Fruit fly (Drosophila melanogaster) whole organism, embryonic: ENCODE results near the gene Ide.

Experiments
- Atf-2 ChIP-seq: fragments of 200-800 bp; sonication (Bioruptor generic); optimal IDR thresholded peaks from 2 replicates; lab custom pipeline; 2016; ENCODE audit warnings: missing biosample characterization, missing genetic modification characterization
- Atf3 ChIP-seq: fragments of 200-800 bp; sonication (Bioruptor generic); optimal IDR thresholded peaks from 3 replicates; lab custom pipeline; 2016; ENCODE audit warnings: missing biosample characterization, missing genetic modification characterization
- B-H2 ChIP-seq: fragments of 200-800 bp; sonication (Bioruptor generic); optimal IDR thresholded peaks from 2 replicates; lab custom pipeline; 2018; ENCODE audit warnings: missing biosample characterization, mild to moderate bottlenecking, missing genetic modification characterization
- CG10959 ChIP-seq: fragments of 200-800 bp; sonication (Bioruptor generic); IDR thresholded peaks from 2 replicates; pipeline ENCODE4 v1.3.6; 2022; ENCODE audit warnings: missing biosample characterization, missing genetic modification characterization
- CG11093 ChIP-seq: fragments of 200-800 bp; sonication (Bioruptor generic); IDR thresholded peaks from 3 replicates; pipeline ENCODE4 v1.3.6; 2022; ENCODE audit warnings: missing biosample characterization, missing genetic modification characterization
- CG12391 ChIP-seq: fragments of 200-800 bp; sonication (Bioruptor generic); optimal IDR thresholded peaks from 3 replicates; lab custom pipeline; 2018; ENCODE audit warnings: missing biosample characterization, mild to moderate bottlenecking, missing genetic modification characterization, moderate library complexity
- CG13123 ChIP-seq: fragments of 200-800 bp; sonication (Bioruptor generic); optimal IDR thresholded peaks from 2 replicates; lab custom pipeline; 2016; ENCODE audit warnings: missing biosample characterization, missing genetic modification characterization
- CG14965 ChIP-seq: fragments of 200-800 bp; sonication (Bioruptor generic); optimal IDR thresholded peaks from 2 replicates; lab custom pipeline; 2016; ENCODE audit warnings: missing biosample characterization, missing genetic modification characterization, borderline replicate concordance
- CG1647 ChIP-seq: fragments of 200-800 bp; sonication (Bioruptor generic); optimal IDR thresholded peaks from 3 replicates; lab custom pipeline; 2016; ENCODE audit warnings: missing biosample characterization, missing genetic modification characterization
- CG17186 ChIP-seq: fragments of 200-800 bp; sonication (Bioruptor generic); optimal IDR thresholded peaks from 3 replicates; lab custom pipeline; 2017; ENCODE audit warnings: missing biosample characterization, missing genetic modification reagents, missing genetic modification characterization
- CG2678 ChIP-seq: fragments of 200-800 bp; sonication (Bioruptor generic); optimal IDR thresholded peaks from 3 replicates; lab custom pipeline; 2019; ENCODE audit warnings: missing biosample characterization, mild to moderate bottlenecking, missing genetic modification characterization, moderate library complexity
- CG32532 ChIP-seq: fragments of 200-800 bp; sonication (Bioruptor generic); IDR thresholded peaks from 2 replicates; pipeline ENCODE4 v1.3.6; 2022; ENCODE audit warnings: missing biosample characterization, missing genetic modification characterization
- CG33213 ChIP-seq: fragments of 200-800 bp; sonication (Bioruptor generic); optimal IDR thresholded peaks from 3 replicates; lab custom pipeline; 2016; ENCODE audit warnings: missing biosample characterization, missing genetic modification characterization
- CG4282 ChIP-seq: fragments of 200-800 bp; sonication (Bioruptor generic); optimal IDR thresholded peaks from 2 replicates; lab custom pipeline; 2016; ENCODE audit warnings: missing biosample characterization, missing genetic modification characterization
- CG43689 ChIP-seq: fragments of 200-800 bp; sonication (Bioruptor generic); IDR thresholded peaks from 2 replicates; pipeline ENCODE4 v1.3.6; 2022; ENCODE audit warnings: missing biosample characterization, missing genetic modification characterization
- CG5180 ChIP-seq: fragments of 200-800 bp; sonication (Bioruptor generic); optimal IDR thresholded peaks from 3 replicates; lab custom pipeline; 2017; ENCODE audit warnings: missing biosample characterization, missing genetic modification characterization, mild to moderate bottlenecking, moderate library complexity, missing genetic modification reagents
- CG7556 ChIP-seq: fragments of 200-800 bp; sonication (Bioruptor generic); optimal IDR thresholded peaks from 2 replicates; lab custom pipeline; 2017; ENCODE audit warnings: missing biosample characterization, mild to moderate bottlenecking, missing genetic modification characterization
- CG7786 ChIP-seq: fragments of 200-800 bp; sonication (Bioruptor generic); optimal IDR thresholded peaks from 2 replicates; lab custom pipeline; 2016; ENCODE audit warnings: missing biosample characterization, missing genetic modification characterization
- CG7928 ChIP-seq: fragments of 200-800 bp; sonication (Bioruptor generic); optimal IDR thresholded peaks from 2 replicates; lab custom pipeline; 2017; ENCODE audit warnings: missing biosample characterization, mild to moderate bottlenecking, missing genetic modification characterization
- Chrac-16 ChIP-seq: fragments of 200-800 bp; sonication (Bioruptor generic); optimal IDR thresholded peaks from 3 replicates; lab custom pipeline; 2016; ENCODE audit warnings: missing biosample characterization, missing genetic modification characterization
- Dip2 ChIP-seq: fragments of 200-800 bp; sonication (Bioruptor generic); IDR thresholded peaks from 2 replicates; pipeline ENCODE4 v1.3.6; 2022; ENCODE audit warnings: missing biosample characterization, missing genetic modification characterization
- Dip3 ChIP-seq: fragments of 200-800 bp; sonication (Bioruptor generic); optimal IDR thresholded peaks from 3 replicates; lab custom pipeline; 2016; ENCODE audit warnings: missing biosample characterization, missing genetic modification characterization
- Hey ChIP-seq: fragments of 200-800 bp; sonication (Bioruptor generic); optimal IDR thresholded peaks from 3 replicates; lab custom pipeline; 2018; ENCODE audit warnings: missing biosample characterization, mild to moderate bottlenecking, missing genetic modification characterization
- Jarid2 ChIP-seq: fragments of 200-800 bp; sonication (Bioruptor generic); optimal IDR thresholded peaks from 3 replicates; lab custom pipeline; 2017; ENCODE audit warnings: mild to moderate bottlenecking, missing biosample characterization, missing genetic modification reagents, missing genetic modification characterization
- Mes4 ChIP-seq: fragments of 200-800 bp; sonication (Bioruptor generic); optimal IDR thresholded peaks from 2 replicates; lab custom pipeline; 2016; ENCODE audit warnings: missing biosample characterization, missing genetic modification characterization
- NC2α ChIP-seq: fragments of 200-800 bp; sonication (Bioruptor generic); optimal IDR thresholded peaks from 2 replicates; lab custom pipeline; 2016; ENCODE audit warnings: missing biosample characterization, missing genetic modification characterization
- Nf-YA ChIP-seq: fragments of 200-800 bp; sonication (Bioruptor generic); IDR thresholded peaks from 2 replicates; pipeline ENCODE4 v1.3.6; 2022; ENCODE audit warnings: missing biosample characterization, missing genetic modification characterization
- NfI ChIP-seq: fragments of 200-800 bp; sonication (Bioruptor generic); optimal IDR thresholded peaks from 3 replicates; lab custom pipeline; 2018; ENCODE audit warnings: missing biosample characterization, mild to moderate bottlenecking, missing genetic modification characterization, moderate library complexity
- PHDP ChIP-seq: fragments of 200-800 bp; sonication (Bioruptor generic); optimal IDR thresholded peaks from 3 replicates; lab custom pipeline; 2018; ENCODE audit warnings: missing biosample characterization, mild to moderate bottlenecking, missing genetic modification characterization, moderate library complexity
- Stat92E ChIP-seq, 3 experiments: fragments of >200 bp in 2 of 3; fragments of 200-800 bp in 1 of 3; sonication (Bioruptor generic) in 1 of 3; optimal IDR thresholded peaks; 2 replicates each; lab custom pipeline; 2017 to 2019; ENCODE audit warnings: missing biosample characterization in 3 of 3, missing genetic modification characterization in 3 of 3, mild to moderate bottlenecking in 1 of 3, moderate library complexity in 1 of 3
- Tbp ChIP-seq: fragments of >200 bp; optimal IDR thresholded peaks from 2 replicates; lab custom pipeline; 2018; ENCODE audit warnings: missing biosample characterization, missing genetic modification characterization
- ab ChIP-seq: fragments of 200-800 bp; sonication (Bioruptor generic); optimal IDR thresholded peaks from 2 replicates; lab custom pipeline; 2016; ENCODE audit warnings: missing biosample characterization, missing genetic modification characterization
- amos ChIP-seq: fragments of 200-800 bp; sonication (Bioruptor generic); IDR thresholded peaks from 2 replicates; pipeline ENCODE4 v1.3.6; 2022; ENCODE audit warnings: missing biosample characterization, missing genetic modification characterization; ENCODE audit not compliant: partially characterized antibody
- bigmax ChIP-seq: fragments of 200-800 bp; sonication (Bioruptor generic); optimal IDR thresholded peaks from 2 replicates; lab custom pipeline; 2018; ENCODE audit warnings: missing biosample characterization, mild to moderate bottlenecking, missing genetic modification characterization
- bowl ChIP-seq: fragments of 200-800 bp; sonication (Bioruptor generic); IDR thresholded peaks from 2 replicates; pipeline ENCODE4 v1.3.6; 2022; ENCODE audit warnings: missing biosample characterization, missing genetic modification characterization
- crc ChIP-seq: fragments of 200-800 bp; sonication (Bioruptor generic); optimal IDR thresholded peaks from 2 replicates; lab custom pipeline; 2016; ENCODE audit warnings: missing biosample characterization, missing genetic modification characterization
- en ChIP-seq: fragments of 200-800 bp; sonication (Bioruptor generic); optimal IDR thresholded peaks from 2 replicates; lab custom pipeline; 2016; ENCODE audit warnings: missing biosample characterization, missing genetic modification characterization
- hkb ChIP-seq, 2 experiments: fragments of 200-800 bp in 1 of 2; fragments of >200 bp in 1 of 2; sonication (Bioruptor generic) in 1 of 2; IDR thresholded peaks in 1 of 2; optimal IDR thresholded peaks in 1 of 2; 2 replicates each; pipeline versions ENCODE4 v1.3.6 to Lab custom; 2017 to 2022; ENCODE audit warnings: missing biosample characterization in 1 of 2, missing genetic modification characterization in 1 of 2
- knrl ChIP-seq: fragments of 200-800 bp; sonication (Bioruptor generic); IDR thresholded peaks from 3 replicates; pipeline ENCODE4 v1.3.6; 2022; ENCODE audit warnings: missing biosample characterization, missing genetic modification characterization; ENCODE audit not compliant: partially characterized antibody
- lmd ChIP-seq: fragments of 200-800 bp; sonication (Bioruptor generic); IDR thresholded peaks from 2 replicates; pipeline ENCODE4 v1.3.6; 2022; ENCODE audit warnings: missing biosample characterization, missing genetic modification characterization
- onecut ChIP-seq: fragments of 200-800 bp; sonication (Bioruptor generic); IDR thresholded peaks from 2 replicates; pipeline ENCODE4 v1.3.6; 2022; ENCODE audit warnings: missing biosample characterization, missing genetic modification characterization
- run ChIP-seq: fragments of 200-800 bp; sonication (Bioruptor generic); optimal IDR thresholded peaks from 3 replicates; lab custom pipeline; 2018; ENCODE audit warnings: missing biosample characterization, mild to moderate bottlenecking, missing genetic modification characterization
- sd ChIP-seq: fragments of 200-800 bp; sonication (Bioruptor generic); optimal IDR thresholded peaks from 3 replicates; lab custom pipeline; 2018; ENCODE audit warnings: missing biosample characterization, mild to moderate bottlenecking, missing genetic modification characterization, moderate library complexity
- slou ChIP-seq: fragments of 200-800 bp; sonication (Bioruptor generic); optimal IDR thresholded peaks from 3 replicates; lab custom pipeline; 2016; ENCODE audit warnings: missing biosample characterization, missing genetic modification characterization
- sr ChIP-seq: fragments of 200-800 bp; sonication (Bioruptor generic); IDR thresholded peaks from 3 replicates; pipeline ENCODE4 v1.3.6; 2022; ENCODE audit warnings: missing biosample characterization, missing genetic modification characterization
- sug ChIP-seq: fragments of 200-800 bp; optimal IDR thresholded peaks from 2 replicates; lab custom pipeline; 2019; ENCODE audit warnings: missing biosample characterization, mild to moderate bottlenecking, missing genetic modification characterization, moderate library complexity
- tll ChIP-seq, 2 experiments: fragments of 200-800 bp in 1 of 2; fragments of >200 bp in 1 of 2; sonication (Bioruptor generic) in 1 of 2; optimal IDR thresholded peaks; 2 replicates each; lab custom pipeline; 2017 to 2019; ENCODE audit warnings: missing biosample characterization in 2 of 2, missing genetic modification characterization in 2 of 2, mild to moderate bottlenecking in 1 of 2, moderate library complexity in 1 of 2
- trem ChIP-seq: fragments of 200-800 bp; optimal IDR thresholded peaks from 3 replicates; lab custom pipeline; 2019; ENCODE audit warnings: missing biosample characterization, mild to moderate bottlenecking, missing genetic modification characterization, moderate library complexity
- trh ChIP-seq: fragments of 200-800 bp; sonication (Bioruptor generic); optimal IDR thresholded peaks from 2 replicates; lab custom pipeline; 2016; ENCODE audit warnings: missing biosample characterization, missing genetic modification characterization

Ide gene

dm6 chr3L:20401026-20401912 is 25.6 kb upstream of the Ide start, which contains the start of gene trbl (continued):
- TF ChIP-seq hkb (optimal IDR thresholded peaks at IDR 0.05; lab: Kevin White, UChicago), result no peak
- peak; percentile 77 for TF ChIP-seq hkb (GFP tag; IDR thresholded peaks at IDR 0.05; lab: Robert Waterston, UW)
- peak; percentile 27; the same call in 1 of the 2 replicates for TF ChIP-seq onecut (GFP tag; lab: Robert Waterston, UW)
- TF ChIP-seq Atf3, result no peak
- TF ChIP-seq trem (tag; lab: Kevin White, UChicago), result peak; percentile 59
- TF ChIP-seq sug, result no peak
- no peak for TF ChIP-seq NC2α (GFP tag; lab: Kevin White, UChicago)
- TF ChIP-seq Hey (tag; lab: Kevin White, UChicago), result no peak
- TF ChIP-seq bigmax, result peak; percentile 17
- TF ChIP-seq Dip2 (GFP tag; lab: Robert Waterston, UW), result no peak
- TF ChIP-seq slou (GFP tag; lab: Kevin White, UChicago), result no peak
- TF ChIP-seq CG17186 (GFP tag; lab: Kevin White, UChicago), result no peak
- no peak for TF ChIP-seq CG5180 (GFP tag; lab: Kevin White, UChicago)
- peak; percentile 10 for TF ChIP-seq CG2678
- TF ChIP-seq crc (GFP tag; lab: Kevin White, UChicago), result no peak
- peak; percentile 43 for TF ChIP-seq amos
- peak; percentile 99 for TF ChIP-seq sd (tag; lab: Kevin White, UChicago)
- no peak; the same call in 2 of the 3 replicates for TF ChIP-seq knrl
- no peak for TF ChIP-seq trh (GFP tag; lab: Kevin White, UChicago)
- TF ChIP-seq Dip3 (GFP tag; lab: Kevin White, UChicago), result no peak
- no peak for TF ChIP-seq Atf-2 (GFP tag; lab: Kevin White, UChicago)
- no peak for TF ChIP-seq lmd (GFP tag; lab: Robert Waterston, UW)
- no peak for TF ChIP-seq NfI (GFP tag; lab: Kevin White, UChicago)
- no peak for TF ChIP-seq CG4282 (GFP tag; lab: Kevin White, UChicago)
- TF ChIP-seq ab, result no peak
- peak in 1 of 3 experiments; percentile 46 for TF ChIP-seq Stat92E (GFP tag; optimal IDR thresholded peaks at IDR 0.05; lab: Kevin White, UChicago)
- no peak for TF ChIP-seq Tbp
- no peak for TF ChIP-seq Nf-YA (GFP tag; lab: Robert Waterston, UW)
- no peak for TF ChIP-seq Chrac-16 (GFP tag; lab: Kevin White, UChicago)
- TF ChIP-seq bowl (GFP tag; lab: Robert Waterston, UW), result no peak
- TF ChIP-seq CG11093 (GFP tag; lab: Robert Waterston, UW), result no peak
- TF ChIP-seq CG7556, result peak; percentile 8
- no peak for TF ChIP-seq sr
- TF ChIP-seq CG7928 (GFP tag; lab: Kevin White, UChicago), result no peak
- TF ChIP-seq tll (GFP tag; optimal IDR thresholded peaks at IDR 0.05; lab: Kevin White, UChicago), result no peak
- TF ChIP-seq B-H2, result no peak
- no peak for TF ChIP-seq CG14965 (GFP tag; lab: Kevin White, UChicago)
- TF ChIP-seq CG32532 (GFP tag; lab: Robert Waterston, UW), result peak; percentile 61; the same call in 1 of the 2 replicates
- TF ChIP-seq CG1647, result no peak
- TF ChIP-seq Mes4, result no peak
- peak; percentile 27 for TF ChIP-seq PHDP (tag; lab: Kevin White, UChicago)
- TF ChIP-seq CG12391 (tag; lab: Kevin White, UChicago), result no peak
- no peak for TF ChIP-seq CG33213 (GFP tag; lab: Kevin White, UChicago)
- no peak for TF ChIP-seq CG10959 (GFP tag; lab: Robert Waterston, UW)
- no peak for TF ChIP-seq CG43689 (GFP tag; lab: Robert Waterston, UW)
- TF ChIP-seq CG7786 (GFP tag; lab: Kevin White, UChicago), result no peak
- TF ChIP-seq CG13123 (GFP tag; lab: Kevin White, UChicago), result no peak
- TF ChIP-seq run (tag; lab: Kevin White, UChicago), result peak; percentile 45
- peak; percentile 80 for TF ChIP-seq Jarid2 (GFP tag; lab: Kevin White, UChicago)
- no peak for TF ChIP-seq en (GFP tag; lab: Kevin White, UChicago)
